Fruit fly (Drosophila melanogaster) whole organism, pupa: ENCODE measurements around the gene CG31777.

Source experiments
- CG8159 ChIP-seq: fragments of 200-800 bp; sonication (Bioruptor generic); optimal IDR thresholded peaks from 3 replicates; lab custom pipeline; 2018; ENCODE audit warnings: missing biosample characterization, mild to moderate bottlenecking, missing genetic modification characterization, moderate library complexity
- gl ChIP-seq: fragments of 200-800 bp; sonication (Bioruptor generic); optimal IDR thresholded peaks from 2 replicates; lab custom pipeline; 2018; ENCODE audit warnings: missing biosample characterization, mild to moderate bottlenecking, missing genetic modification characterization

dm6 chr2L:3729635-3730034, 22.8 kb upstream of the CG31777 start:
- TF ChIP-seq CG8159 (tag; lab: Kevin White, UChicago) (no peak), gl (tag; lab: Kevin White, UChicago) (no peak)
